Fruit fly (Drosophila melanogaster) whole organism, embryonic: ENCODE results near the gene NK7.1.

Experiments
- Aef1 ChIP-seq: fragments of 200-800 bp; sonication (Bioruptor generic); IDR thresholded peaks from 3 replicates; pipeline ENCODE4 v1.3.6; 2022; ENCODE audit warnings: missing biosample characterization, missing genetic modification characterization
- CG10543 ChIP-seq: fragments of 200-800 bp; sonication (Bioruptor generic); optimal IDR thresholded peaks from 3 replicates; lab custom pipeline; 2017; ENCODE audit warnings: missing biosample characterization, mild to moderate bottlenecking, missing genetic modification characterization, moderate library complexity
- CG10565 ChIP-seq: fragments of 200-800 bp; sonication (Bioruptor generic); optimal IDR thresholded peaks from 3 replicates; lab custom pipeline; 2016; ENCODE audit warnings: missing biosample characterization, mild to moderate bottlenecking, missing genetic modification characterization
- CG12104 ChIP-seq: fragments of 200-800 bp; sonication (Bioruptor generic); optimal IDR thresholded peaks from 3 replicates; lab custom pipeline; 2016; ENCODE audit warnings: missing biosample characterization, missing genetic modification characterization
- CG13424 ChIP-seq: fragments of 200-800 bp; sonication (Bioruptor generic); optimal IDR thresholded peaks from 2 replicates; lab custom pipeline; 2019; ENCODE audit warnings: missing biosample characterization, mild to moderate bottlenecking, missing genetic modification characterization, moderate library complexity
- CG15269 ChIP-seq: fragments of 200-800 bp; sonication (Bioruptor generic); optimal IDR thresholded peaks from 2 replicates; lab custom pipeline; 2018; ENCODE audit warnings: missing biosample characterization, mild to moderate bottlenecking, missing genetic modification characterization, moderate library complexity
- CG1602 ChIP-seq: fragments of 200-800 bp; sonication (Bioruptor generic); optimal IDR thresholded peaks from 3 replicates; lab custom pipeline; 2016; ENCODE audit warnings: missing biosample characterization, missing genetic modification characterization
- CG17612 ChIP-seq: fragments of 200-800 bp; sonication (Bioruptor generic); IDR thresholded peaks from 2 replicates; pipeline ENCODE4 v1.3.6; 2022; ENCODE audit warnings: missing biosample characterization, missing genetic modification characterization
- CG1832 ChIP-seq: fragments of 200-800 bp; sonication (Bioruptor generic); optimal IDR thresholded peaks from 2 replicates; lab custom pipeline; 2017; ENCODE audit warnings: missing biosample characterization, mild to moderate bottlenecking, missing genetic modification characterization, inconsistent platforms
- CG2120 ChIP-seq: fragments of 200-800 bp; sonication (Bioruptor generic); optimal IDR thresholded peaks from 3 replicates; lab custom pipeline; 2016; ENCODE audit warnings: missing biosample characterization, missing genetic modification characterization
- CG2712 ChIP-seq: fragments of 200-800 bp; optimal IDR thresholded peaks from 3 replicates; lab custom pipeline; 2019; ENCODE audit warnings: missing biosample characterization, mild to moderate bottlenecking, missing genetic modification characterization, moderate library complexity
- CG30431 ChIP-seq: fragments of 200-800 bp; sonication (Bioruptor generic); optimal IDR thresholded peaks from 2 replicates; lab custom pipeline; 2017; ENCODE audit warnings: missing biosample characterization, missing genetic modification characterization
- CG32767 ChIP-seq: fragments of 200-800 bp; sonication (Bioruptor generic); IDR thresholded peaks from 2 replicates; pipeline ENCODE4 v1.3.6; 2022; ENCODE audit warnings: missing biosample characterization, missing genetic modification characterization
- CG4424 ChIP-seq: fragments of 200-800 bp; sonication (Bioruptor generic); optimal IDR thresholded peaks from 3 replicates; lab custom pipeline; 2016; ENCODE audit warnings: missing biosample characterization, missing genetic modification characterization
- CG6854 ChIP-seq: fragments of 200-800 bp; sonication (Bioruptor generic); optimal IDR thresholded peaks from 3 replicates; lab custom pipeline; 2017; ENCODE audit warnings: missing biosample characterization, mild to moderate bottlenecking, missing genetic modification characterization
- CG7987 ChIP-seq: fragments of 200-800 bp; sonication (Bioruptor generic); optimal IDR thresholded peaks from 2 replicates; lab custom pipeline; 2018; ENCODE audit warnings: missing biosample characterization, mild to moderate bottlenecking, missing genetic modification characterization, moderate library complexity
- CG9437 ChIP-seq: fragments of 200-800 bp; sonication (Bioruptor generic); optimal IDR thresholded peaks from 2 replicates; lab custom pipeline; 2018; ENCODE audit warnings: missing biosample characterization, mild to moderate bottlenecking, missing genetic modification characterization
- Deaf1 ChIP-seq: fragments of 200-800 bp; optimal IDR thresholded peaks from 3 replicates; lab custom pipeline; 2019; ENCODE audit warnings: missing biosample characterization, mild to moderate bottlenecking, missing genetic modification characterization, moderate library complexity
- E2f2 ChIP-seq: fragments of 200-800 bp; sonication (Bioruptor generic); IDR thresholded peaks from 2 replicates; pipeline ENCODE4 v1.3.6; 2022; ENCODE audit warnings: missing biosample characterization, missing genetic modification characterization
- Fer1 ChIP-seq: fragments of 200-800 bp; sonication (Bioruptor generic); optimal IDR thresholded peaks from 2 replicates; lab custom pipeline; 2017; ENCODE audit warnings: missing biosample characterization, mild to moderate bottlenecking, missing genetic modification characterization
- Hmr ChIP-seq: fragments of 200-800 bp; sonication (Bioruptor generic); optimal IDR thresholded peaks from 3 replicates; lab custom pipeline; 2017; ENCODE audit warnings: mild to moderate bottlenecking, missing biosample characterization, missing genetic modification reagents, missing genetic modification characterization
- Hr51 ChIP-seq, 2 experiments: fragments of 200-800 bp; sonication (Bioruptor generic); optimal IDR thresholded peaks; 2 replicates in 1 of 2; 3 replicates in 1 of 2; lab custom pipeline; 2016 to 2018; ENCODE audit warnings: missing biosample characterization in 2 of 2, missing genetic modification characterization in 2 of 2, mild to moderate bottlenecking in 1 of 2, moderate library complexity in 1 of 2
- Max ChIP-seq: fragments of 200-800 bp; sonication (Bioruptor generic); optimal IDR thresholded peaks from 2 replicates; lab custom pipeline; 2016; ENCODE audit warnings: missing biosample characterization, mild to moderate bottlenecking, missing genetic modification characterization
- Meics ChIP-seq: fragments of 200-800 bp; sonication (Bioruptor generic); optimal IDR thresholded peaks from 2 replicates; lab custom pipeline; 2017; ENCODE audit warnings: missing biosample characterization, mild to moderate bottlenecking, missing genetic modification characterization
- PHDP ChIP-seq: fragments of 200-800 bp; sonication (Bioruptor generic); optimal IDR thresholded peaks from 3 replicates; lab custom pipeline; 2018; ENCODE audit warnings: missing biosample characterization, mild to moderate bottlenecking, missing genetic modification characterization, moderate library complexity
- Rfx ChIP-seq: fragments of 200-800 bp; sonication (Bioruptor generic); IDR thresholded peaks from 2 replicates; pipeline ENCODE4 v1.3.6; 2022; ENCODE audit warnings: missing biosample characterization, missing genetic modification characterization
- Sox102F ChIP-seq: fragments of 200-800 bp; sonication (Bioruptor generic); optimal IDR thresholded peaks from 2 replicates; lab custom pipeline; 2018; ENCODE audit warnings: missing biosample characterization, mild to moderate bottlenecking, missing genetic modification characterization, moderate library complexity
- Spps ChIP-seq: fragments of 200-800 bp; sonication (Bioruptor generic); optimal IDR thresholded peaks from 2 replicates; lab custom pipeline; 2018; ENCODE audit warnings: missing biosample characterization, mild to moderate bottlenecking, missing genetic modification characterization
- Xrp1 ChIP-seq: fragments of 200-800 bp; sonication (Bioruptor generic); IDR thresholded peaks from 2 replicates; pipeline ENCODE4 v1.3.6; 2022; ENCODE audit warnings: missing biosample characterization, missing genetic modification characterization
- cg ChIP-seq: fragments of 200-800 bp; sonication (Bioruptor generic); optimal IDR thresholded peaks from 3 replicates; lab custom pipeline; 2019; ENCODE audit warnings: missing biosample characterization, mild to moderate bottlenecking, missing genetic modification characterization, moderate library complexity
- cwo ChIP-seq: fragments of 200-800 bp; sonication (Bioruptor generic); optimal IDR thresholded peaks from 3 replicates; lab custom pipeline; 2017; ENCODE audit warnings: missing biosample characterization, missing genetic modification characterization, mild to moderate bottlenecking, moderate library complexity, missing genetic modification reagents
- fd102C ChIP-seq: fragments of 200-800 bp; sonication (Bioruptor generic); optimal IDR thresholded peaks from 2 replicates; lab custom pipeline; 2018; ENCODE audit warnings: missing biosample characterization, mild to moderate bottlenecking, missing genetic modification characterization, moderate library complexity
- fd96Cb ChIP-seq: fragments of 200-800 bp; sonication (Bioruptor generic); optimal IDR thresholded peaks from 2 replicates; lab custom pipeline; 2018; ENCODE audit warnings: missing biosample characterization, mild to moderate bottlenecking, missing genetic modification characterization, moderate library complexity
- gem ChIP-seq: fragments of 200-800 bp; sonication (Bioruptor generic); optimal IDR thresholded peaks from 2 replicates; lab custom pipeline; 2019; ENCODE audit warnings: missing biosample characterization, mild to moderate bottlenecking, missing genetic modification characterization, moderate library complexity
- gro ChIP-seq: fragments of 200-800 bp; sonication (Bioruptor generic); optimal IDR thresholded peaks from 2 replicates; lab custom pipeline; 2016; ENCODE audit warnings: missing biosample characterization, missing genetic modification characterization
- hbn ChIP-seq: fragments of 200-800 bp; sonication (Bioruptor generic); IDR thresholded peaks from 2 replicates; pipeline ENCODE4 v1.3.6; 2022; ENCODE audit warnings: missing biosample characterization, missing genetic modification characterization; ENCODE audit not compliant: partially characterized antibody
- ind ChIP-seq: fragments of 200-800 bp; sonication (Bioruptor generic); optimal IDR thresholded peaks from 3 replicates; lab custom pipeline; 2016; ENCODE audit warnings: missing biosample characterization, missing genetic modification characterization
- kah ChIP-seq: fragments of 200-800 bp; sonication (Bioruptor generic); optimal IDR thresholded peaks from 2 replicates; lab custom pipeline; 2018; ENCODE audit warnings: missing biosample characterization, mild to moderate bottlenecking, missing genetic modification characterization
- lilli ChIP-seq: fragments of 200-800 bp; sonication (Bioruptor generic); optimal IDR thresholded peaks from 3 replicates; lab custom pipeline; 2016; ENCODE audit warnings: missing biosample characterization, missing genetic modification characterization
- mld ChIP-seq: fragments of 200-800 bp; sonication (Bioruptor generic); IDR thresholded peaks from 3 replicates; pipeline ENCODE4 v1.3.6; 2022; ENCODE audit warnings: missing biosample characterization, missing genetic modification characterization; ENCODE audit not compliant: partially characterized antibody
- pnt ChIP-seq: fragments of 200-800 bp; sonication (Bioruptor generic); optimal IDR thresholded peaks from 3 replicates; lab custom pipeline; 2016; ENCODE audit warnings: missing biosample characterization, missing genetic modification characterization
- run ChIP-seq: fragments of 200-800 bp; sonication (Bioruptor generic); optimal IDR thresholded peaks from 3 replicates; lab custom pipeline; 2018; ENCODE audit warnings: missing biosample characterization, mild to moderate bottlenecking, missing genetic modification characterization
- salm ChIP-seq: fragments of 200-800 bp; sonication (Bioruptor generic); optimal IDR thresholded peaks from 2 replicates; lab custom pipeline; 2018; ENCODE audit warnings: missing biosample characterization, mild to moderate bottlenecking, missing genetic modification characterization
- shn ChIP-seq: fragments of 200-800 bp; sonication (Bioruptor generic); optimal IDR thresholded peaks from 3 replicates; lab custom pipeline; 2016; ENCODE audit warnings: missing biosample characterization, missing genetic modification characterization
- sug ChIP-seq: fragments of 200-800 bp; optimal IDR thresholded peaks from 2 replicates; lab custom pipeline; 2019; ENCODE audit warnings: missing biosample characterization, mild to moderate bottlenecking, missing genetic modification characterization, moderate library complexity
- tio ChIP-seq: fragments of 200-800 bp; sonication (Bioruptor generic); optimal IDR thresholded peaks from 2 replicates; lab custom pipeline; 2017; ENCODE audit warnings: missing biosample characterization, missing genetic modification characterization, inconsistent platforms
- trh ChIP-seq: fragments of 200-800 bp; sonication (Bioruptor generic); optimal IDR thresholded peaks from 2 replicates; lab custom pipeline; 2016; ENCODE audit warnings: missing biosample characterization, missing genetic modification characterization
- tup ChIP-seq: fragments of 200-800 bp; sonication (Bioruptor generic); optimal IDR thresholded peaks from 2 replicates; lab custom pipeline; 2016; ENCODE audit warnings: missing biosample characterization, mild to moderate bottlenecking, missing genetic modification characterization, moderate library complexity

Gene NK7.1

dm6 chr3R:14285059-14285953 is 87.4 kb downstream of the NK7.1 start (continued):
- peak; percentile 21 for TF ChIP-seq cwo
- peak; percentile 75 for TF ChIP-seq gro
- TF ChIP-seq CG2120 (GFP tag; lab: Kevin White, UChicago): peak; percentile 26
- peak; percentile 1 for TF ChIP-seq kah
- TF ChIP-seq Deaf1 (tag; lab: Kevin White, UChicago): peak; percentile 29
- TF ChIP-seq fd96Cb: peak; percentile 10
- peak; percentile 14 for TF ChIP-seq CG13424 (tag; lab: Kevin White, UChicago)
- TF ChIP-seq CG12104: peak; percentile 11
- peak in 1 of 2 experiments; percentile 11 for TF ChIP-seq Hr51 (GFP tag; optimal IDR thresholded peaks at IDR 0.05; lab: Kevin White, UChicago)
- peak; percentile 41 for TF ChIP-seq Max (GFP tag; lab: Kevin White, UChicago)
- TF ChIP-seq E2f2 (GFP tag; lab: Robert Waterston, UW): no peak
- peak; percentile 12 for TF ChIP-seq CG15269
- peak; percentile 4 for TF ChIP-seq CG2712
- no peak for TF ChIP-seq Spps (tag; lab: Kevin White, UChicago)
- TF ChIP-seq pnt (GFP tag; lab: Kevin White, UChicago): no peak
- TF ChIP-seq run (tag; lab: Kevin White, UChicago): no peak
- TF ChIP-seq CG17612 (GFP tag; lab: Robert Waterston, UW): no peak
- peak; percentile 10 for TF ChIP-seq trh (GFP tag; lab: Kevin White, UChicago)
- TF ChIP-seq shn (GFP tag; lab: Kevin White, UChicago): no peak
- TF ChIP-seq lilli (GFP tag; lab: Kevin White, UChicago): peak; percentile 40
- peak; percentile 12 for TF ChIP-seq tup (GFP tag; lab: Kevin White, UChicago)
- peak; percentile 23 for TF ChIP-seq ind (GFP tag; lab: Kevin White, UChicago)
- TF ChIP-seq fd102C (GFP tag; lab: Kevin White, UChicago): no peak
- TF ChIP-seq CG1832 (GFP tag; lab: Kevin White, UChicago): peak; percentile 0
- TF ChIP-seq CG30431: peak; percentile 3
- peak; percentile 8 for TF ChIP-seq Fer1
- peak; percentile 13 for TF ChIP-seq CG6854 (GFP tag; lab: Kevin White, UChicago)
- TF ChIP-seq CG32767 (GFP tag; lab: Robert Waterston, UW): no peak
- TF ChIP-seq gem (tag; lab: Kevin White, UChicago): peak; percentile 45
- peak; percentile 14 for TF ChIP-seq CG7987 (GFP tag; lab: Kevin White, UChicago)
- peak; percentile 23 for TF ChIP-seq CG4424
- no peak for TF ChIP-seq Aef1 (GFP tag; lab: Robert Waterston, UW)
- peak; percentile 16 for TF ChIP-seq CG9437 (GFP tag; lab: Kevin White, UChicago)
- TF ChIP-seq Xrp1 (GFP tag; lab: Robert Waterston, UW): no peak
- TF ChIP-seq sug (tag; lab: Kevin White, UChicago): peak; percentile 19
- peak; percentile 36 for TF ChIP-seq Sox102F (GFP tag; lab: Kevin White, UChicago)
- no peak for TF ChIP-seq Rfx (GFP tag; lab: Robert Waterston, UW)
- peak; percentile 66 for TF ChIP-seq CG10543
- no peak for TF ChIP-seq hbn
- TF ChIP-seq cg (GFP tag; lab: Kevin White, UChicago): peak; percentile 46
- TF ChIP-seq salm (tag; lab: Kevin White, UChicago): peak; percentile 1
- peak; percentile 6 for TF ChIP-seq Meics (GFP tag; lab: Kevin White, UChicago)
- TF ChIP-seq mld (GFP tag; lab: Robert Waterston, UW): no peak
- TF ChIP-seq CG10565 (GFP tag; lab: Kevin White, UChicago): no peak
- peak; percentile 10 for TF ChIP-seq CG1602
- TF ChIP-seq Hmr (GFP tag; lab: Kevin White, UChicago): peak; percentile 40
- TF ChIP-seq PHDP (tag; lab: Kevin White, UChicago): peak; percentile 1
- TF ChIP-seq tio (GFP tag; lab: Kevin White, UChicago): peak; percentile 34
